Worm (Caenorhabditis elegans) whole organism, midembryonic: ENCODE results near the gene C52E4.12.

Source experiments
- cog-1 ChIP-seq: sonication (generic microtip); optimal IDR thresholded peaks from 2 replicates; lab custom pipeline; 2016; ENCODE audit warnings: missing genetic modification characterization, missing compliant biosample characterization
- ref-1 ChIP-seq: fragments of 200-800 bp; sonication (Bioruptor generic); conservative IDR thresholded peaks from 2 replicates; pipeline ENCODE4 v1.3.6; 2022; ENCODE audit warnings: missing genetic modification reagents, missing genetic modification characterization, missing compliant biosample characterization
- ztf-23 ChIP-seq: fragments of 200-800 bp; sonication (Bioruptor generic); IDR thresholded peaks from 2 replicates; pipeline ENCODE4 v1.3.6; 2022; ENCODE audit warnings: missing genetic modification reagents, missing genetic modification characterization, missing compliant biosample characterization

DNA sequence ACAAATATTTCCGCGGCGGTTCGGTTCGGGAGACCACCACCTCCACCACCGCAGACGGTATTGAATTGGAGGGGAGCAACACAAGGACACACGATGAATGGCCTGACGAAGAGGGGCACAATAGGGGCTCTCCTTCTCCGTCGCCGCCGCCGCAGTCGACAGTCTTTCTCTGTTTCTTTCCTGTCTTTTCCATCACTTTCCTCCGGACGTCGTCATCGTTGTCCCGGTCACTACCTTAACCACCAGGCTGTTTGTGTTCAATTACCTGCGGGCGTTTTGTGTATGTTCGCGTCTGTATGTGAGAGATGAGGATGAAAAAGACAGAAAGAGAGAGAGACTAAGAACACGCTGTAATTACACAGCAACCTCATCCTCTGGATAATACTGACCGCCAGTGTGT is 43.8 kb downstream of the C52E4.12 start:
- TF ChIP-seq cog-1 (tag; lab: Kevin White, UChicago) = no peak
- no peak for TF ChIP-seq ztf-23 (GFP tag; lab: Robert Waterston, UW)
- TF ChIP-seq ref-1 (GFP tag; lab: Robert Waterston, UW) = no peak
